Worm (Caenorhabditis elegans) whole organism, L4 larva: Measurements from ENCODE around the gene T04B2.3.

Source experiments
- F10B5.3 ChIP-seq: sonication (generic microtip); optimal IDR thresholded peaks from 2 replicates; lab custom pipeline; 2016; ENCODE audit warnings: mild to moderate bottlenecking, missing genetic modification characterization, missing compliant biosample characterization
- F44E2.7 ChIP-seq: fragments of 200-800 bp; sonication (Bioruptor generic); IDR thresholded peaks from 2 replicates; pipeline ENCODE4 v2.1.2; 2022; ENCODE audit warnings: missing genetic modification characterization, missing compliant biosample characterization
- daf-16 ChIP-seq, 3 experiments: sonication (generic microtip); optimal IDR thresholded peaks; 2 replicates each; lab custom pipeline; 2016 to 2017; ENCODE audit warnings: missing genetic modification characterization in 3 of 3, missing genetic modification reagents in 3 of 3, mild to moderate bottlenecking in 2 of 3, missing compliant biosample characterization in 2 of 3, missing biosample characterization in 1 of 3, moderate library complexity in 1 of 3
- dpl-1 ChIP-seq: fragments of 150-350 bp; optimal IDR thresholded peaks from 2 replicates; lab custom pipeline; 2014; ENCODE audit warnings: missing biosample characterization, missing genetic modification reagents, missing genetic modification characterization
- jun-1 ChIP-seq: fragments of 150-350 bp; optimal IDR thresholded peaks from 2 replicates; lab custom pipeline; 2014; ENCODE audit warnings: missing biosample characterization, missing genetic modification reagents, missing genetic modification characterization
- mep-1 ChIP-seq: fragments of 150-350 bp; sonication (generic microtip); optimal IDR thresholded peaks from 3 replicates; lab custom pipeline; 2014; ENCODE audit warnings: missing biosample characterization, missing genetic modification characterization
- nhr-10 ChIP-seq: fragments of 150-350 bp; optimal IDR thresholded peaks from 2 replicates; lab custom pipeline; 2014; ENCODE audit warnings: missing biosample characterization, missing genetic modification characterization
- nhr-48 ChIP-seq: sonication (generic microtip); optimal IDR thresholded peaks from 2 replicates; lab custom pipeline; 2016; ENCODE audit warnings: mild to moderate bottlenecking, missing genetic modification characterization, missing compliant biosample characterization
- nhr-76 ChIP-seq: fragments of 150-350 bp; optimal IDR thresholded peaks from 2 replicates; lab custom pipeline; 2014; ENCODE audit warnings: missing biosample characterization, missing genetic modification characterization

DNA sequence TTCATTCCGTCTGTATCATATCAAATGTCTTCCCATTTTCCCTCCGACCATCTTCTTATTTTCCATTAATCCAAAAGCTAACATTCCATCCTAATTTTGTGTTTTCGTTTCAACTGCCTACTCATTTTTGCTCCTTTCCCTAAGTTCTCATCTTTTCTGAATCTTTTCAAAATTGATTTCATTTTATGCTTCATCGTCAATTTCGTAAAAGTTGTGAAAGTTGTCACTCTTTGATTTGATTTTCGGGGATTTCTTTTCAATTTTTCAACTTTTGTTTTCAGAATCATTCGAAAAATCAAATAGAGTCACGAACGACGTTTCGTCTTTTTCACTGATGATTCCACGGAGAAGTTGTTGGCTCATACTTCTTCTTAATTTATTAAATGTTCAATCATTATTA, 20.3 kb downstream of the T04B2.3 start, which contains the start of gene cwn-2:
- TF ChIP-seq jun-1 (tag; lab: Kevin White, UChicago) = no peak
- TF ChIP-seq nhr-76 = no peak
- no peak for TF ChIP-seq F10B5.3 (tag; lab: Kevin White, UChicago)
- no peak for TF ChIP-seq dpl-1 (GFP tag; lab: Kevin White, UChicago)
- no peak for TF ChIP-seq nhr-10
- TF ChIP-seq F44E2.7 = no peak
- TF ChIP-seq nhr-48 = no peak
- TF ChIP-seq daf-16 (GFP tag; optimal IDR thresholded peaks at IDR 0.05; lab: Kevin White, UChicago) = no peak
- no peak for TF ChIP-seq daf-16 (tag; optimal IDR thresholded peaks at IDR 0.05; lab: Kevin White, UChicago)
- no peak for TF ChIP-seq mep-1 (tag; lab: Kevin White, UChicago)
